Worm (Caenorhabditis elegans): ENCODE data around the gene str-71.

The str-71 gene

ce11 chrV:15459088-15459487 is at the start of gene str-71:
Gene str-71 (minus strand): TSS chrV:15459188.
- TF ChIP-seq W03F9.2 (tag; optimal IDR thresholded peaks at IDR 0.05) (no peak), dao-5 (tag; optimal IDR thresholded peaks at IDR 0.05) (no peak), him-1 (tag; optimal IDR thresholded peaks at IDR 0.05) (no peak)

- TF ChIP-seq him-1 (tag; optimal IDR thresholded peaks at IDR 0.05): no peak
- peak; percentile 5 for TF ChIP-seq dao-5 (tag; optimal IDR thresholded peaks at IDR 0.05)
Measured at ce11 chrV:15505068-15505467, 46.1 kb upstream of the str-71 start.

- TF ChIP-seq W03F9.2 (tag; optimal IDR thresholded peaks at IDR 0.05) (no peak), him-1 (tag; optimal IDR thresholded peaks at IDR 0.05) (no peak)
Measured at ce11 chrV:15503603-15504002, 44.6 kb upstream of the str-71 start.

DNA sequence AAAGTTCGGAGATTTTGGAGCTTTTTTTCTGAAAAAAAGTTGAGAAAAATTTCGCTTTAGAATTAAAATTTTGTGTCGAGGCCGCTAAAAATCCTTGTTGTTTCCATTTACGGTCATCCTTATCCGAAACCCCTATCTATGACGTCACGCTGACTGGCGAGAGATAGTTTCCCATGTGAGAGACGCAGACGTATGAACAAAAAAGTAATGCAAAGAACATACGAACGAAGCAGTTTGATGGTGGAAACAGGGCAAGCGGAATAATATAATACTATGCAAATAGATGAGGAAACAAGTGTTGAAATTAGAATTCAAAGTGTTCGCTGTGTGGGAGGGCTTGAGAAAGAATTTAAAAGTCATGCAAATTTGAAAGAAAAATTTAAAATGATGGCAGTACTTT is 40.1 kb upstream of the str-71 start:
- TF ChIP-seq W03F9.2 (tag; optimal IDR thresholded peaks at IDR 0.05) (no peak), him-1 (tag; optimal IDR thresholded peaks at IDR 0.05) (no peak), dao-5 (tag; optimal IDR thresholded peaks at IDR 0.05) (no peak)

- TF ChIP-seq dao-5 (tag; optimal IDR thresholded peaks at IDR 0.05): no peak
- no peak for TF ChIP-seq W03F9.2 (tag; optimal IDR thresholded peaks at IDR 0.05)
- no peak for TF ChIP-seq him-1 (tag; optimal IDR thresholded peaks at IDR 0.05)
Measured at ce11 chrV:15498434-15498833, 39.4 kb upstream of the str-71 start, which contains the start of gene C06B8.7. Gene C06B8.7 (plus strand): TSS chrV:15498734.

DNA sequence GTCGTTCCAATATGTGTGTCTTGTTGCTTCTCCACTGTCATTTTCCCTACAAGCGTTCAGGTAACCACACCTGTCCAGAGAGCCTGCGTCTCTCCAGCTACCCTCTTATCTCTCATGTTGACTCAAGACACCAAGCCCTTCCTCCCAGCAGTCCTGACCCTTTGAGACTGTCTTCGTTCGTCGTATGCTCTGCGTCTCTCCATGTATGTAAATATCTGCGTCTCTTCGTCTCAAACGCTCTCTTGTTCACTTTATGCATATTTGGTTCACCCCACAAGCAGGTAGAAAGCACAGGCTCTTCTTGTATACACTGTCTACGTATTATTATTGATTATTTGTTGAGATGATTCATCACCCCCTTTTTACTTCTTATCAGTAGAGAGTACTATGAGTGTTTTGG is 38.7 kb upstream of the str-71 start:
- TF ChIP-seq W03F9.2 (tag; optimal IDR thresholded peaks at IDR 0.05) (no peak), him-1 (tag; optimal IDR thresholded peaks at IDR 0.05) (no peak), dao-5 (tag; optimal IDR thresholded peaks at IDR 0.05) (no peak)

DNA sequence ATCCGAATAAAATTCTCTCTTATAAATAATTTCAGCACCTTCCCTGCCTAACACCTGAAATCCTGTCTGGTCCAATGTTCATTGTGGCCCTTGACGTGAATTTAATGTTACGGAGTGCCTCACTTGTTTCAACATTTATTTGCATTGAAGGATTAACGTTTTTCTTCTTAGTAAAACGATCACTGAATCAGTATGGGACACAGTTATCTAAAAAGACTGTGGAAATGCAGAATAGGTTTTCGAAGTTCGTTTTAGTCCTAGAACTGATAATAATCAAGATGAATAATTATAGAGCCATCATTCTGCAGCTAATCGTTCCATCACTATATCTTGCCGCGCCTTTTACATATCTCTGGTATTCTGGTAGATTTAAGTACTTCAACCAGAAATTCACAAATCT is 36.2 kb upstream of the str-71 start, which contains the start of gene srh-219:
Gene srh-219 (plus strand): TSS at position 301 of the 400 bp plus-strand sequence.
- TF ChIP-seq dao-5 (tag; optimal IDR thresholded peaks at IDR 0.05) (no peak), him-1 (tag; optimal IDR thresholded peaks at IDR 0.05) (no peak), W03F9.2 (tag; optimal IDR thresholded peaks at IDR 0.05) (no peak)

DNA sequence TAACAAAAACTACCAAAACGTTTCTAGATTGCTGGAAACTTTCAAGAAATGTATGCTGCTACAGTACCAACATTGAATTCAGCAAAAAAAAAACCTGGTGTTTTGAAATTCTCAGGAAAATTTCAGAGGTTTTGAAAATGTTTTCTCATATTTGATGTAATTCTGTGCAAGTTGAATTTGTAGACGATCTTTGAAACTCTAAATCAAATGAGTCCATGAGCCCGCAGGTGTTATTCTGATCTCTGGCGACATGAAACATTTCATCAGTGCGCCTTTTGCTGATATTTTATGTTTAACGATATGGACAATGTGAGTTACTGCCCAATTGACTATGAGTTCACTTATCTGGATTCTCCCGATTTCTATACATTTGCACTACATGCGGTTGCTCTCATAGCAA is 34.7 kb upstream of the str-71 start, which contains the start of gene srh-218:
Gene srh-218 (plus strand): TSS at position 301 of the 400 bp plus-strand sequence.
- TF ChIP-seq W03F9.2 (tag; optimal IDR thresholded peaks at IDR 0.05) (no peak), dao-5 (tag; optimal IDR thresholded peaks at IDR 0.05) (no peak), him-1 (tag; optimal IDR thresholded peaks at IDR 0.05) (no peak)

ce11 chrV:15492518-15492917 is 33.5 kb upstream of the str-71 start, which contains the start of gene str-264:
Gene str-264 (minus strand): TSS chrV:15492618.
- TF ChIP-seq W03F9.2 (tag; optimal IDR thresholded peaks at IDR 0.05): no peak
- no peak for TF ChIP-seq dao-5 (tag; optimal IDR thresholded peaks at IDR 0.05)
- no peak for TF ChIP-seq him-1 (tag; optimal IDR thresholded peaks at IDR 0.05)

- TF ChIP-seq W03F9.2 (tag; optimal IDR thresholded peaks at IDR 0.05): no peak
- no peak for TF ChIP-seq him-1 (tag; optimal IDR thresholded peaks at IDR 0.05)
- TF ChIP-seq dao-5 (tag; optimal IDR thresholded peaks at IDR 0.05): no peak
Measured at ce11 chrV:15487764-15488163, 28.8 kb upstream of the str-71 start, which contains the start of gene srw-21. Gene srw-21 (plus strand): TSS chrV:15488064.

DNA sequence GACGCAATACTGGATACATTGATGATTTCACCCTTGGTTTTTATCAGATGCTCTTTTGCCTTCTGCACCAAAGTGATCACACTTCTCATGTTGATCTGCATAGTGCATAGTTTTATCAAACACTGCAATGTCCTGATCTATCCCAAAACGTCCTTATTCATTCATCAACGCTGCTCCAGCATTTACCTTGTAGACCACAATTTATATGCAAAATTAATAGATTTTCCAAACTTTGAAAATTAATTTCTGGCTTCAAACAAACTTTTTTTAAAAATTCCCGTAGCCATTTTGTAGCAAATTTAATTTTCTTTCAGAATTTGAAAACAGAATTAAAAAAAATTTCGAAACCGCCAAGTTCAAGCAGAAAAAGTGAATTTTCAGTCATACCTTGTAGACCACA is 25.5 kb upstream of the str-71 start, which contains the start of gene C06B8.3:
Gene C06B8.3 (minus strand): TSS at position 101 of the 400 bp plus-strand sequence.
- no peak for TF ChIP-seq dao-5 (tag; optimal IDR thresholded peaks at IDR 0.05)
- no peak for TF ChIP-seq him-1 (tag; optimal IDR thresholded peaks at IDR 0.05)
- no peak for TF ChIP-seq W03F9.2 (tag; optimal IDR thresholded peaks at IDR 0.05)

- TF ChIP-seq dao-5 (tag; optimal IDR thresholded peaks at IDR 0.05) (no peak), W03F9.2 (tag; optimal IDR thresholded peaks at IDR 0.05) (no peak), him-1 (tag; optimal IDR thresholded peaks at IDR 0.05) (no peak)
Measured at ce11 chrV:15483563-15483962, 24.6 kb upstream of the str-71 start.

ce11 chrV:15481374-15481773 is 22.4 kb upstream of the str-71 start, which contains the start of gene nhr-150:
Gene nhr-150 (minus strand): TSS chrV:15481465.
- TF ChIP-seq dao-5 (tag; optimal IDR thresholded peaks at IDR 0.05): no peak
- TF ChIP-seq him-1 (tag; optimal IDR thresholded peaks at IDR 0.05): no peak
- TF ChIP-seq W03F9.2 (tag; optimal IDR thresholded peaks at IDR 0.05): no peak

DNA sequence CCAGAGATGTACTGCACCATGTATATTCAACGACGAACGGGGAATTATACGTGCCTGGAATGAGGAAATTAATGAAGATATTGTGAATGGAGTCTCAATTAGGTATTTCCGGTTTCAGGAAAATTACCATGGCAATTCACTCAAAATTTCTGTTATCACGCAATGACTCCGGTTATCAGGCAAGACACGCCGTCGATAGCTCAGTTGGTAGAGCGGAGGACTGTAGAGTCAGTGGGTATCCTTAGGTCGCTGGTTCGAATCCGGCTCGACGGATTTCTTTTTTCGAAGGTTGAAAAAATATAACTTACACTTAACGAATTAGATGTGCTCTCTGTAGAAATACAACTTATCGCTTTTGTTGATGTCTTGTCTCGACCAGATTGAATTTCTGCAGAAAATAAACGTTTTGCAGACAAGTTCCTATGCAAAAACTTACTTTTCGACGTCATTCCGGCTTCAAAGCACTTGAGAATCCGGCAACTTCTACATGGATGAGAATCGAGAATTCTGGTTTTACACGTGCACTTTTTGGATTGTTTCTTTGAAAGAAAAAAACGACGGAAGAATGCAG is 21.6 kb upstream of the str-71 start:
- TF ChIP-seq W03F9.2 (tag; optimal IDR thresholded peaks at IDR 0.05) (no peak), him-1 (tag; optimal IDR thresholded peaks at IDR 0.05) (no peak), dao-5 (tag; optimal IDR thresholded peaks at IDR 0.05) (no peak)

DNA sequence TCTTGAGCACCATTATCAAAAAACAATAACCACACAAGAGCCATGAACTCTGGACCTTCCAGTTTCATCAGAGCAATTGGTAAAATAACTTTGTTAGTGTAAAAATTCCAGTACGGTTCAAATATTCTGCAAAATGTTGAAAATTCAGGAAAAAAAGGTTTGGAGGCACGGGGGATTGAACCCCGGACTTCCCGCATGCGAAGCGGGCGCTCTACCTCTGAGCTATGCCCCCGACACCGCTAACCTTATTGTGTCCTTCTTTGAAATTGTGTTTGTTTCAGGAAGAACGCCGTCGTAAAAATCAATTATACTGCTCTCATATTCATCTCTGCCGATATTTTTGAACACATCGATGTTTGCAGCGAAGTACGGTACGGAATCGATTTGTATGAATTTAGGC is 20.8 kb upstream of the str-71 start:
- TF ChIP-seq him-1 (tag; optimal IDR thresholded peaks at IDR 0.05): no peak
- TF ChIP-seq dao-5 (tag; optimal IDR thresholded peaks at IDR 0.05): no peak
- TF ChIP-seq W03F9.2 (tag; optimal IDR thresholded peaks at IDR 0.05): no peak

Measured in whole organism, L4/young adult.